Fruit fly (Drosophila melanogaster) whole organism, wandering third instar larva: ENCODE data around the gene CG13056.

Experiments used
- Abd-B ChIP-seq: fragments of >200 bp; optimal IDR thresholded peaks from 2 replicates; lab custom pipeline; 2017; ENCODE audit warnings: missing biosample characterization, missing genetic modification characterization
- CG32264 ChIP-seq: fragments of 200-800 bp; sonication (Bioruptor generic); optimal IDR thresholded peaks from 2 replicates; lab custom pipeline; 2016; ENCODE audit warnings: missing biosample characterization, missing genetic modification characterization
- CG9705 ChIP-seq: fragments of 200-800 bp; sonication (Bioruptor generic); optimal IDR thresholded peaks from 2 replicates; lab custom pipeline; 2018; ENCODE audit warnings: missing biosample characterization, mild to moderate bottlenecking, missing genetic modification characterization
- CrebA ChIP-seq: fragments of 200-800 bp; sonication (Bioruptor generic); optimal IDR thresholded peaks from 2 replicates; lab custom pipeline; 2016; ENCODE audit warnings: missing biosample characterization, mild to moderate bottlenecking, missing genetic modification characterization, borderline replicate concordance
- Dfd ChIP-seq: fragments of >200 bp; optimal IDR thresholded peaks from 2 replicates; lab custom pipeline; 2017; ENCODE audit warnings: missing biosample characterization, missing genetic modification characterization
- Dif ChIP-seq: fragments of 200-275, 200-300 bp; sonication (Bioruptor generic); optimal IDR thresholded peaks from 2 replicates; lab custom pipeline; 2018; ENCODE audit warnings: missing biosample characterization, missing genetic modification characterization; ENCODE audit not compliant: partially characterized antibody
- GATAd ChIP-seq: sonication (Bioruptor generic); optimal IDR thresholded peaks from 2 replicates; lab custom pipeline; 2016; ENCODE audit warnings: missing biosample characterization, missing genetic modification characterization
- HLH106 ChIP-seq: fragments of 200-800 bp; optimal IDR thresholded peaks from 3 replicates; lab custom pipeline; 2019; ENCODE audit warnings: missing biosample characterization, mild to moderate bottlenecking, missing genetic modification characterization, moderate library complexity
- Hnf4 ChIP-seq: fragments of 200-800 bp; sonication (Bioruptor generic); optimal IDR thresholded peaks from 2 replicates; lab custom pipeline; 2016; ENCODE audit warnings: missing biosample characterization, mild to moderate bottlenecking, missing genetic modification characterization
- Hr78 ChIP-seq: fragments of >200 bp; optimal IDR thresholded peaks from 2 replicates; lab custom pipeline; 2017; ENCODE audit warnings: missing biosample characterization, missing genetic modification characterization
- Hr83 ChIP-seq: fragments of 200-300 bp; sonication (Bioruptor generic); optimal IDR thresholded peaks from 2 replicates; lab custom pipeline; 2016; ENCODE audit warnings: missing biosample characterization, mild to moderate bottlenecking, missing genetic modification characterization, moderate library complexity; ENCODE audit not compliant: poor library complexity, severe bottlenecking
- Jra ChIP-seq: sonication (Bioruptor generic); optimal IDR thresholded peaks from 2 replicates; lab custom pipeline; 2016; ENCODE audit warnings: missing biosample characterization, missing genetic modification characterization
- Mio ChIP-seq: sonication (Bioruptor generic); optimal IDR thresholded peaks from 2 replicates; lab custom pipeline; 2016; ENCODE audit warnings: missing biosample characterization, missing genetic modification characterization
- Myc ChIP-seq: fragments of >200 bp; optimal IDR thresholded peaks from 2 replicates; lab custom pipeline; 2017
- N ChIP-seq: fragments of >200 bp; optimal IDR thresholded peaks from 2 replicates; lab custom pipeline; 2018; ENCODE audit warnings: missing biosample characterization, missing external identifiers, missing genetic modification characterization
- Rel ChIP-seq, 2 experiments: fragments of 200-800 bp; sonication (Bioruptor generic) in 1 of 2; optimal IDR thresholded peaks; 2 replicates in 1 of 2; 3 replicates in 1 of 2; lab custom pipeline; 2016 to 2019; ENCODE audit warnings: mild to moderate bottlenecking in 2 of 2, missing biosample characterization in 2 of 2, missing genetic modification characterization in 2 of 2, moderate library complexity in 1 of 2
- Sp1 ChIP-seq: fragments of 200-800 bp; sonication (Bioruptor generic); optimal IDR thresholded peaks from 3 replicates; lab custom pipeline; 2019; ENCODE audit warnings: missing biosample characterization, mild to moderate bottlenecking, missing genetic modification characterization, moderate library complexity
- Vsx2 ChIP-seq: fragments of 200-300, 225-300 bp; sonication (Bioruptor generic); optimal IDR thresholded peaks from 2 replicates; lab custom pipeline; 2018; ENCODE audit warnings: missing biosample characterization, missing genetic modification characterization; ENCODE audit not compliant: partially characterized antibody
- br ChIP-seq: fragments of 200-800 bp; sonication (Bioruptor generic); optimal IDR thresholded peaks from 2 replicates; lab custom pipeline; 2016; ENCODE audit warnings: missing biosample characterization, missing genetic modification characterization
- brk ChIP-seq: fragments of 200-800 bp; sonication (Bioruptor generic); optimal IDR thresholded peaks from 2 replicates; lab custom pipeline; 2016; ENCODE audit warnings: missing biosample characterization, mild to moderate bottlenecking, missing genetic modification characterization
- dl ChIP-seq, 2 experiments: fragments of 175-275, 200-275 bp in 1 of 2; fragments of 200-275 bp in 1 of 2; sonication (Bioruptor generic); optimal IDR thresholded peaks; lab custom pipeline; 2018; ENCODE audit warnings: mild to moderate bottlenecking in 2 of 2, missing biosample characterization in 2 of 2, missing genetic modification characterization in 2 of 2, moderate library complexity in 2 of 2; ENCODE audit not compliant: partially characterized antibody in 2 of 2, insufficient read depth in 1 of 2
- dmrt93B ChIP-seq: fragments of 200-800 bp; sonication (Bioruptor generic); optimal IDR thresholded peaks from 2 replicates; lab custom pipeline; 2018; ENCODE audit warnings: missing biosample characterization, mild to moderate bottlenecking, missing genetic modification characterization
- ey ChIP-seq: fragments of 200-800 bp; sonication (Bioruptor generic); optimal IDR thresholded peaks from 2 replicates; lab custom pipeline; 2016; ENCODE audit warnings: missing biosample characterization, missing genetic modification characterization
- foxo ChIP-seq, 2 experiments: fragments of 200-800 bp; sonication (Bioruptor generic); optimal IDR thresholded peaks; 2 replicates in 1 of 2; 3 replicates in 1 of 2; lab custom pipeline; 2016 to 2017; ENCODE audit warnings: missing biosample characterization in 2 of 2, missing genetic modification characterization in 2 of 2
- h ChIP-seq: fragments of 200-800 bp; sonication (Bioruptor generic); optimal IDR thresholded peaks from 3 replicates; lab custom pipeline; 2016; ENCODE audit warnings: missing biosample characterization, mild to moderate bottlenecking, missing genetic modification characterization
- psq ChIP-seq: fragments of 200-800 bp; sonication (Bioruptor generic); optimal IDR thresholded peaks from 3 replicates; lab custom pipeline; 2017; ENCODE audit warnings: missing biosample characterization, mild to moderate bottlenecking, missing genetic modification characterization, moderate library complexity
- rgr ChIP-seq: fragments of 200-800 bp; sonication (Bioruptor generic); optimal IDR thresholded peaks from 3 replicates; lab custom pipeline; 2016; ENCODE audit warnings: missing biosample characterization, mild to moderate bottlenecking, missing genetic modification characterization
- sage ChIP-seq: fragments of 200-800 bp; sonication (Bioruptor generic); optimal IDR thresholded peaks from 2 replicates; lab custom pipeline; 2016; ENCODE audit warnings: missing biosample characterization, mild to moderate bottlenecking, missing genetic modification characterization
- sv ChIP-seq: fragments of 200-800 bp; sonication (Bioruptor generic); optimal IDR thresholded peaks from 3 replicates; lab custom pipeline; 2016; ENCODE audit warnings: missing biosample characterization, missing genetic modification characterization
- tai ChIP-seq: sonication (Bioruptor generic); optimal IDR thresholded peaks from 2 replicates; lab custom pipeline; 2016; ENCODE audit warnings: missing biosample characterization, missing genetic modification characterization
- woc ChIP-seq: sonication (Bioruptor generic); optimal IDR thresholded peaks from 2 replicates; lab custom pipeline; 2016; ENCODE audit warnings: missing biosample characterization, mild to moderate bottlenecking, missing genetic modification characterization

CG13056 gene

dm6 chr3L:16356171-16356765 lies 23.2 kb downstream of the CG13056 start:
- peak; percentile 84 for TF ChIP-seq Vsx2 (GFP tag; lab: Kevin White, UChicago)
- peak; percentile 27 for TF ChIP-seq Dif (GFP tag; lab: Kevin White, UChicago)
- no peak for TF ChIP-seq psq (GFP tag; lab: Kevin White, UChicago)
- no peak for TF ChIP-seq Jra
- TF ChIP-seq Hr83 (GFP tag; lab: Kevin White, UChicago) = no peak
- TF ChIP-seq, all 38 proteins: peak for 2

- no peak for TF ChIP-seq Abd-B (GFP tag; lab: Kevin White, UChicago)
- TF ChIP-seq CG32264 = no peak
- TF ChIP-seq woc (GFP tag; lab: Kevin White, UChicago) = no peak
- TF ChIP-seq sv = no peak
- no peak for TF ChIP-seq foxo (GFP tag; optimal IDR thresholded peaks at IDR 0.05; lab: Kevin White, UChicago)
- TF ChIP-seq Sp1 (GFP tag; lab: Kevin White, UChicago) = no peak
- TF ChIP-seq ey (GFP tag; lab: Kevin White, UChicago) = no peak
- no peak for TF ChIP-seq tai (GFP tag; lab: Kevin White, UChicago)
- TF ChIP-seq CG9705 = no peak
- no peak for TF ChIP-seq HLH106
- TF ChIP-seq N = no peak
- no peak for TF ChIP-seq Hr83 (GFP tag; lab: Kevin White, UChicago)
- TF ChIP-seq GATAd = no peak
- TF ChIP-seq sage (GFP tag; lab: Kevin White, UChicago) = no peak
- no peak for TF ChIP-seq dmrt93B (GFP tag; lab: Kevin White, UChicago)
- no peak for TF ChIP-seq Mio
- TF ChIP-seq dl (GFP tag; optimal IDR thresholded peaks at IDR 0.05; lab: Kevin White, UChicago; ENCODE audit: insufficient read depth in 1 of 2, partially characterized antibody in 2 of 2) = no peak
- no peak for TF ChIP-seq h (GFP tag; lab: Kevin White, UChicago)
- TF ChIP-seq Myc (lab: Kevin White, UChicago) = no peak
- TF ChIP-seq, all 38 proteins: peak for 0
These were observed 24.1 kb downstream of the CG13056 start for dm6 chr3L:16357187-16357728.

DNA sequence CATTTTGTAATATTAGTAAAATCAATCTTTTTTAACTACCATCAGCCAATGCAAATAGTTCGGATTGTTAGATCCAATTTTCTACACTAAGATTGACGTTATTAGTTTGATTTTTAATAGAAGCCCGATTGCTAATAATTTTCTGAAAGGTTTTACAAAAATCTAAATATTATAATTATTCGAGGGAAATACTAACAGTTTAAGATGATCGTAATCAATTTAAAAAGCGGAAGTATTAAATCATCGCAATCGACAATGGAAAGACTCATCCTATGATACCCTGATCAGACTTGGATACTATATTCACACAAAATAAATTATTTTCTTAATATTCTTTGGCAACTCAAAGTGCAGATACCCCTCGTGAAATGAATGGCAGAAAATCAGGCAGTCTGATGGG lies 24.7 kb downstream of the CG13056 start:
- TF ChIP-seq sv (no peak), foxo (GFP tag; optimal IDR thresholded peaks at IDR 0.05; lab: Kevin White, UChicago) (no peak), Dif (GFP tag; lab: Kevin White, UChicago) (no peak), Mio (no peak), tai (GFP tag; lab: Kevin White, UChicago) (no peak), Hr78 (no peak), Rel (GFP tag; optimal IDR thresholded peaks at IDR 0.05; lab: Kevin White, UChicago) (no peak), Rel (tag; optimal IDR thresholded peaks at IDR 0.05; lab: Kevin White, UChicago) (no peak), psq (GFP tag; lab: Kevin White, UChicago) (no peak), br (GFP tag; lab: Kevin White, UChicago) (no peak), Hr83 (GFP tag; lab: Kevin White, UChicago) (no peak), ey (GFP tag; lab: Kevin White, UChicago) (no peak), CrebA (no peak)

DNA sequence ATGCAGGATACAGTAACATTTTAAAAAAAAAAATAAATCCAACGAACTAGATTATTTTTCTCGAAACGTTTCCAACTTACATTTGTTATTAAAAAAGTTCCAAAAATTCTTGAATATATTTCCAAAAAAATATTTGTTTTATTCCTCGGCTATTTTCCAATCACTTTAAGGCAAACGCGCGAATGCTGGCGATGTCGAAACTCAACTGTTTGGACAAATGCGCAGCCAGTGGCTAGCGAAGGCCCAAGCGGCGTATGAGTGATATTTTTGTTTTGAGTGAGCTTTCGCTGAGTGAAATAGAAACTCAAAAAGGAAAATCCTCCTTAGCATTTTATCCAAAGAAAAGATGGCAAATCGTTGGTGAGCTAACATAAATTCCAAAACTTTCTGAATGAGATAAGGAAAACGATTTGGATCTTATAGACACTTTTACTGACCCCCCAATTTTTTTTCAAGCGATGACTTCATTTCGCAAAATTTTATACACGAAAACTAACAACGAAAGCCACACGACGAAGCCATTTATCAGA lies 26.2 kb downstream of the CG13056 start, which contains the start of gene ringer:
TSS of gene ringer (minus strand) at position 210 of the 530 bp plus-strand sequence.
- TF ChIP-seq Hr83 (GFP tag; lab: Kevin White, UChicago) = no peak
- no peak for TF ChIP-seq Myc (lab: Kevin White, UChicago)
- TF ChIP-seq Sp1 (GFP tag; lab: Kevin White, UChicago) = no peak
- TF ChIP-seq Abd-B (GFP tag; lab: Kevin White, UChicago) = no peak
- TF ChIP-seq Dfd (GFP tag; lab: Kevin White, UChicago) = no peak
- TF ChIP-seq, all 38 proteins: peak for 0

dm6 chr3L:16359795-16360194 lies 26.7 kb downstream of the CG13056 start:
- TF ChIP-seq rgr = peak; percentile 16
- TF ChIP-seq Hnf4 = no peak
- peak; percentile 1 for TF ChIP-seq brk (GFP tag; lab: Kevin White, UChicago)
- TF ChIP-seq Hr83 (GFP tag; lab: Kevin White, UChicago) = peak; percentile 1
